Fruit fly (Drosophila melanogaster) whole organism, adult: Measurements from ENCODE around the gene Phae2.

ENCODE experiments used
- CG11617 ChIP-seq: fragments of 200-800 bp; sonication (Bioruptor generic); optimal IDR thresholded peaks from 2 replicates; lab custom pipeline; 2017; ENCODE audit warnings: mild to moderate bottlenecking, missing biosample characterization, missing genetic modification reagents, missing genetic modification characterization
- CG12768 ChIP-seq: fragments of 200-800 bp; sonication (Bioruptor generic); optimal IDR thresholded peaks from 2 replicates; lab custom pipeline; 2017; ENCODE audit warnings: missing biosample characterization, missing genetic modification characterization, mild to moderate bottlenecking, moderate library complexity, missing genetic modification reagents
- CG14711 ChIP-seq: fragments of 200-800 bp; sonication (Bioruptor generic); optimal IDR thresholded peaks from 2 replicates; lab custom pipeline; 2018; ENCODE audit warnings: missing biosample characterization, mild to moderate bottlenecking, missing genetic modification characterization, moderate library complexity
- CG1620 ChIP-seq: fragments of 200-800 bp; sonication (Bioruptor generic); optimal IDR thresholded peaks from 2 replicates; lab custom pipeline; 2016; ENCODE audit warnings: missing biosample characterization, missing genetic modification characterization
- CG33017 ChIP-seq: fragments of 200-800 bp; sonication (Bioruptor generic); optimal IDR thresholded peaks from 2 replicates; lab custom pipeline; 2018; ENCODE audit warnings: missing biosample characterization, mild to moderate bottlenecking, missing genetic modification characterization, moderate library complexity
- CG5204 ChIP-seq: fragments of 200-800 bp; sonication (Bioruptor generic); optimal IDR thresholded peaks from 2 replicates; lab custom pipeline; 2016; ENCODE audit warnings: missing biosample characterization, missing genetic modification characterization
- CG7045 ChIP-seq: fragments of 200-800 bp; sonication (Bioruptor generic); optimal IDR thresholded peaks from 2 replicates; lab custom pipeline; 2017; ENCODE audit warnings: missing biosample characterization, mild to moderate bottlenecking, missing genetic modification characterization
- CG7101 ChIP-seq: fragments of 200-800 bp; sonication (Bioruptor generic); optimal IDR thresholded peaks from 2 replicates; lab custom pipeline; 2018; ENCODE audit warnings: missing biosample characterization, mild to moderate bottlenecking, missing genetic modification characterization, moderate library complexity
- Clk ChIP-seq: fragments of 200-800 bp; sonication (Bioruptor generic); optimal IDR thresholded peaks from 2 replicates; lab custom pipeline; 2017; ENCODE audit warnings: missing biosample characterization, missing genetic modification characterization
- Crg-1 ChIP-seq: fragments of 200-800 bp; sonication (Bioruptor generic); optimal IDR thresholded peaks from 2 replicates; lab custom pipeline; 2016; ENCODE audit warnings: missing biosample characterization, missing genetic modification characterization
- Hr96 ChIP-seq: fragments of 200-800 bp; sonication (Bioruptor generic); optimal IDR thresholded peaks from 2 replicates; lab custom pipeline; 2016; ENCODE audit warnings: missing biosample characterization, missing genetic modification characterization
- Mnt ChIP-seq: fragments of 200-800 bp; sonication (Bioruptor generic); optimal IDR thresholded peaks from 2 replicates; lab custom pipeline; 2016; ENCODE audit warnings: missing biosample characterization, mild to moderate bottlenecking, missing genetic modification characterization
- bab1 ChIP-seq: fragments of 200-800 bp; sonication (Bioruptor generic); optimal IDR thresholded peaks from 3 replicates; lab custom pipeline; 2019; ENCODE audit warnings: missing biosample characterization, mild to moderate bottlenecking, missing genetic modification characterization, moderate library complexity
- cic ChIP-seq: fragments of 200-800 bp; sonication (Bioruptor generic); optimal IDR thresholded peaks from 2 replicates; lab custom pipeline; 2017; ENCODE audit warnings: missing biosample characterization, mild to moderate bottlenecking, missing genetic modification characterization, moderate library complexity
- cnc ChIP-seq, 2 experiments: fragments of >200 bp; optimal IDR thresholded peaks; 2 replicates each; lab custom pipeline; 2017
- kay ChIP-seq: fragments of 200-800 bp; sonication (Bioruptor generic); peaks from one replicate; lab custom pipeline; 2016; ENCODE audit warnings: missing biosample characterization, missing genetic modification characterization, borderline replicate concordance
- ovo ChIP-seq: fragments of 200-800 bp; sonication (Bioruptor generic); optimal IDR thresholded peaks from 2 replicates; lab custom pipeline; 2016; ENCODE audit warnings: missing biosample characterization, missing genetic modification characterization
- pad ChIP-seq: fragments of 200-800 bp; sonication (Bioruptor generic); optimal IDR thresholded peaks from 3 replicates; lab custom pipeline; 2017; ENCODE audit warnings: missing biosample characterization, missing genetic modification characterization, mild to moderate bottlenecking, moderate library complexity, missing genetic modification reagents
- tj ChIP-seq: fragments of 200-800 bp; sonication (Bioruptor generic); optimal IDR thresholded peaks from 3 replicates; lab custom pipeline; 2017; ENCODE audit warnings: missing biosample characterization, mild to moderate bottlenecking, missing genetic modification characterization, moderate library complexity
- toe ChIP-seq: fragments of 200-800 bp; sonication (Bioruptor generic); optimal IDR thresholded peaks from 2 replicates; lab custom pipeline; 2016; ENCODE audit warnings: missing biosample characterization, missing genetic modification characterization

Phae2 gene

dm6 chr2L:12112943-12113557 is 2.1 kb downstream of the Phae2 start:
- TF ChIP-seq Hr96 (GFP tag; lab: Kevin White, UChicago) (no peak), CG1620 (GFP tag; lab: Kevin White, UChicago) (no peak), kay (GFP tag; lab: Kevin White, UChicago) (no peak), Mnt (GFP tag; lab: Kevin White, UChicago) (no peak), CG12768 (no peak), toe (GFP tag; lab: Kevin White, UChicago) (no peak)

- TF ChIP-seq CG12768 (no peak), Hr96 (GFP tag; lab: Kevin White, UChicago) (no peak), kay (GFP tag; lab: Kevin White, UChicago) (no peak), Crg-1 (GFP tag; lab: Kevin White, UChicago) (no peak), CG1620 (GFP tag; lab: Kevin White, UChicago) (no peak), CG7045 (GFP tag; lab: Kevin White, UChicago) (no peak), CG7101 (tag; lab: Kevin White, UChicago) (no peak), CG5204 (GFP tag; lab: Kevin White, UChicago) (no peak), cnc (optimal IDR thresholded peaks at IDR 0.05; lab: Kevin White, UChicago) (no peak), cic (no peak), ovo (no peak), toe (GFP tag; lab: Kevin White, UChicago) (no peak), bab1 (GFP tag; lab: Kevin White, UChicago) (no peak), pad (GFP tag; lab: Kevin White, UChicago) (no peak), tj (GFP tag; lab: Kevin White, UChicago) (no peak), CG14711 (tag; lab: Kevin White, UChicago) (no peak), Mnt (GFP tag; lab: Kevin White, UChicago) (no peak), CG11617 (GFP tag; lab: Kevin White, UChicago) (no peak), CG33017 (tag; lab: Kevin White, UChicago) (no peak)
These were observed 3.2 kb downstream of the Phae2 start, which contains the start of gene CG17211 for dm6 chr2L:12114159-12114558. Gene CG17211, plus strand, starts transcription at chr2L:12114360.

DNA sequence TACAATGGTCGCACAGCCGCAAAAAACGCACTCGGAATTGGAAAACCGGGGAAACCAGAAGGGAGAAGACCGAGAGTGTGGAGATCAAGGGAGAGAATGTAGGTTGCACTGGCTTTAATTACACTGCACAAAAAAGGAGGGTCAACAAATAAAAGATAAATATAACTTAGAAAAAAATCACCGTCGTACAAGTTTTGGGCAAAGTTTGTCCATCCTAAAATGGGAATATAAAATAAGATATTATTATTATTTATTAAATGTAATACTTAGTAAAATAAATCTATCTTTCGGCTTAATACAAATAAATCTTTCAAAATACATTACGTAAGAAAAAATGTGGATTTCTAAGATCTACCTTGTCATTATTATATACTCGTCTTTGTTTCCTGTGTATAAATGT is 4.9 kb downstream of the Phae2 start:
- no peak for TF ChIP-seq pad (GFP tag; lab: Kevin White, UChicago)
- TF ChIP-seq cnc (optimal IDR thresholded peaks at IDR 0.05; lab: Kevin White, UChicago): no peak
- no peak for TF ChIP-seq Mnt (GFP tag; lab: Kevin White, UChicago)
- TF ChIP-seq CG12768: no peak
- no peak for TF ChIP-seq tj (GFP tag; lab: Kevin White, UChicago)
- TF ChIP-seq CG5204 (GFP tag; lab: Kevin White, UChicago): no peak
- TF ChIP-seq cic: no peak
- no peak for TF ChIP-seq CG7045 (GFP tag; lab: Kevin White, UChicago)
- TF ChIP-seq CG14711 (tag; lab: Kevin White, UChicago): no peak
- no peak for TF ChIP-seq CG11617 (GFP tag; lab: Kevin White, UChicago)
- no peak for TF ChIP-seq bab1 (GFP tag; lab: Kevin White, UChicago)
- no peak for TF ChIP-seq toe (GFP tag; lab: Kevin White, UChicago)
- no peak for TF ChIP-seq kay (GFP tag; lab: Kevin White, UChicago)
- TF ChIP-seq Crg-1 (GFP tag; lab: Kevin White, UChicago): no peak

DNA sequence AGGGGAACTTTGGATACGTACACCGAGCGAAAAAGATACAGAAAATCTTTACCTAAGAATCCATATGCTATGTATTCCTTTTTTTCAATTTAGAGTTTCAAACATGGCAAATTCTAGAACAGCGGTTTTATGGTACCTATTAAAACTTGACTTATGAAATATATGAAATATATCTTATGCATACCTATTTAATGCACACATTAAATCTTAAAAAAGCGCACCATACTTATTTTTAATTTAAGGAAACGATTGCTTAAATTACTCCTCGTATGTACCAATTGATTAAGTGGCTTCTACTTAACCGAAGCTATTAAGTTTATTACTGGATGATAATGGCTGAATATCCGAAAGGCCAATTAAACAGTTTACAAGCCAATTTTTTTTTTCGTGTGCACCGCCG is 9.1 kb downstream of the Phae2 start:
- TF ChIP-seq cic (no peak), CG12768 (no peak), bab1 (GFP tag; lab: Kevin White, UChicago) (no peak), Hr96 (GFP tag; lab: Kevin White, UChicago) (no peak), toe (GFP tag; lab: Kevin White, UChicago) (no peak), kay (GFP tag; lab: Kevin White, UChicago) (no peak), ovo (no peak), CG14711 (tag; lab: Kevin White, UChicago) (no peak), tj (GFP tag; lab: Kevin White, UChicago) (no peak), pad (GFP tag; lab: Kevin White, UChicago) (no peak), CG33017 (tag; lab: Kevin White, UChicago) (no peak), CG11617 (GFP tag; lab: Kevin White, UChicago) (no peak), Crg-1 (GFP tag; lab: Kevin White, UChicago) (no peak), CG1620 (GFP tag; lab: Kevin White, UChicago) (no peak), Mnt (GFP tag; lab: Kevin White, UChicago) (no peak), CG5204 (GFP tag; lab: Kevin White, UChicago) (no peak), CG7045 (GFP tag; lab: Kevin White, UChicago) (no peak)

- TF ChIP-seq cic (no peak), CG5204 (GFP tag; lab: Kevin White, UChicago) (no peak), pad (GFP tag; lab: Kevin White, UChicago) (no peak)
These were observed 22.6 kb downstream of the Phae2 start, which contains the start of gene rho-6 for dm6 chr2L:12133275-12134124. Gene rho-6, minus strand, starts transcription at chr2L:12133411.

dm6 chr2L:12134125-12134378 is 23.1 kb downstream of the Phae2 start:
- TF ChIP-seq tj (GFP tag; lab: Kevin White, UChicago) (no peak), Hr96 (GFP tag; lab: Kevin White, UChicago) (no peak), ovo (no peak), CG5204 (GFP tag; lab: Kevin White, UChicago) (no peak), cnc (optimal IDR thresholded peaks at IDR 0.05; lab: Kevin White, UChicago) (no peak), pad (GFP tag; lab: Kevin White, UChicago) (no peak), kay (GFP tag; lab: Kevin White, UChicago) (no peak), CG11617 (GFP tag; lab: Kevin White, UChicago) (no peak), Clk (no peak), CG7101 (tag; lab: Kevin White, UChicago) (no peak), CG12768 (no peak)
